Worm (Caenorhabditis elegans) whole organism, L2 larva: ENCODE results near the gene C52G5.3.
A peak's percentile ranks its signal among the peaks of the same experiment; 100 is the strongest.

Experiments
- C34F6.9 ChIP-seq: fragments of 150-350 bp; optimal IDR thresholded peaks from 2 replicates; lab custom pipeline; 2014; ENCODE audit warnings: missing biosample characterization, missing genetic modification characterization
- F13H6.1 ChIP-seq: sonication (generic microtip); optimal IDR thresholded peaks from 2 replicates; lab custom pipeline; 2016; ENCODE audit warnings: missing genetic modification characterization, missing compliant biosample characterization
- R02D3.7 ChIP-seq: fragments of 150-350 bp; optimal IDR thresholded peaks from 2 replicates; lab custom pipeline; 2014; ENCODE audit warnings: missing biosample characterization, missing genetic modification characterization
- ZK546.5 ChIP-seq: sonication (generic microtip); optimal IDR thresholded peaks from 2 replicates; lab custom pipeline; 2017; ENCODE audit warnings: missing biosample characterization, missing genetic modification characterization
- alr-1 ChIP-seq: fragments of 150-350 bp; optimal IDR thresholded peaks from 2 replicates; lab custom pipeline; 2014; ENCODE audit warnings: missing biosample characterization, missing genetic modification characterization
- ama-1 ChIP-seq: fragments of 150-350 bp; optimal IDR thresholded peaks from 2 replicates; lab custom pipeline; 2018; ENCODE audit warnings: inconsistent platforms
- blmp-1 ChIP-seq: sonication (generic microtip); optimal IDR thresholded peaks from 2 replicates; lab custom pipeline; 2017; ENCODE audit warnings: missing genetic modification characterization, mild to moderate bottlenecking, missing compliant biosample characterization, antibody characterized with exemption, moderate library complexity; ENCODE audit not compliant: insufficient read depth
- ceh-16 ChIP-seq: fragments of 150-350 bp; optimal IDR thresholded peaks from 2 replicates; lab custom pipeline; 2014; ENCODE audit warnings: missing biosample characterization, missing genetic modification characterization
- crh-2 ChIP-seq: sonication (generic microtip); optimal IDR thresholded peaks from 2 replicates; lab custom pipeline; 2017; ENCODE audit warnings: missing biosample characterization, missing genetic modification characterization
- dmd-4 ChIP-seq: sonication (generic microtip); optimal IDR thresholded peaks from 2 replicates; lab custom pipeline; 2017; ENCODE audit warnings: missing biosample characterization, missing genetic modification characterization
- egl-27 ChIP-seq: sonication (generic microtip); optimal IDR thresholded peaks from 3 replicates; lab custom pipeline; 2017; ENCODE audit warnings: missing biosample characterization, missing genetic modification reagents, missing genetic modification characterization
- elt-1 ChIP-seq: fragments of 150-350 bp; optimal IDR thresholded peaks from 2 replicates; lab custom pipeline; 2014; ENCODE audit warnings: missing biosample characterization, missing genetic modification characterization
- elt-3 ChIP-seq: sonication (generic microtip); optimal IDR thresholded peaks from 2 replicates; lab custom pipeline; 2017; ENCODE audit warnings: missing biosample characterization, missing genetic modification characterization
- fos-1 ChIP-seq: fragments of 150-350 bp; optimal IDR thresholded peaks from 2 replicates; lab custom pipeline; 2014; ENCODE audit warnings: missing biosample characterization, missing genetic modification characterization
- gmeb-1 ChIP-seq: fragments of 150-350 bp; optimal IDR thresholded peaks from 2 replicates; lab custom pipeline; 2014; ENCODE audit warnings: missing biosample characterization, missing genetic modification characterization
- lin-11 ChIP-seq: fragments of 150-350 bp; sonication (generic microtip); optimal IDR thresholded peaks from 2 replicates; lab custom pipeline; 2014; ENCODE audit warnings: missing biosample characterization, missing genetic modification characterization, inconsistent platforms, mixed read lengths
- lin-39 ChIP-seq: fragments of 150-350 bp; optimal IDR thresholded peaks from 2 replicates; lab custom pipeline; 2014; ENCODE audit warnings: missing biosample characterization, missing genetic modification reagents, missing genetic modification characterization
- lsy-2 ChIP-seq, 2 experiments: fragments of 150-350 bp in 1 of 2; sonication (generic microtip) in 1 of 2; optimal IDR thresholded peaks; 2 replicates each; lab custom pipeline; 2014 to 2017; ENCODE audit warnings: missing biosample characterization in 2 of 2, missing genetic modification characterization in 2 of 2
- mbf-1 ChIP-seq: sonication (generic microtip); optimal IDR thresholded peaks from 2 replicates; lab custom pipeline; 2017; ENCODE audit warnings: missing biosample characterization, missing genetic modification characterization
- mdl-1 ChIP-seq, 2 experiments: fragments of 150-350 bp in 1 of 2; sonication (generic microtip) in 1 of 2; optimal IDR thresholded peaks; 2 replicates each; lab custom pipeline; 2017; ENCODE audit warnings: missing biosample characterization in 2 of 2, missing genetic modification characterization in 2 of 2
- nhr-10 ChIP-seq: sonication (generic microtip); optimal IDR thresholded peaks from 2 replicates; lab custom pipeline; 2017; ENCODE audit warnings: missing biosample characterization, missing genetic modification characterization
- nhr-11 ChIP-seq: fragments of 150-350 bp; optimal IDR thresholded peaks from 2 replicates; lab custom pipeline; 2014; ENCODE audit warnings: missing biosample characterization, missing genetic modification characterization
- nhr-129 ChIP-seq: fragments of 150-350 bp; optimal IDR thresholded peaks from 2 replicates; lab custom pipeline; 2014; ENCODE audit warnings: missing biosample characterization, missing genetic modification characterization
- nhr-21 ChIP-seq: fragments of 150-350 bp; optimal IDR thresholded peaks from 2 replicates; lab custom pipeline; 2014; ENCODE audit warnings: missing biosample characterization, missing genetic modification characterization
- nhr-23 ChIP-seq: fragments of 150-350 bp; optimal IDR thresholded peaks from 2 replicates; lab custom pipeline; 2014; ENCODE audit warnings: missing biosample characterization, missing genetic modification reagents, missing genetic modification characterization
- nhr-237 ChIP-seq: fragments of 150-350 bp; optimal IDR thresholded peaks from 2 replicates; lab custom pipeline; 2014; ENCODE audit warnings: missing biosample characterization, missing genetic modification characterization
- nhr-25 ChIP-seq: fragments of 150-350 bp; sonication (generic microtip); optimal IDR thresholded peaks from 3 replicates; lab custom pipeline; 2014; ENCODE audit warnings: missing biosample characterization, missing genetic modification characterization
- nhr-6 ChIP-seq: fragments of 150-350 bp; optimal IDR thresholded peaks from 2 replicates; lab custom pipeline; 2014; ENCODE audit warnings: missing biosample characterization, missing genetic modification characterization
- nhr-77 ChIP-seq: fragments of 150-350 bp; optimal IDR thresholded peaks from 2 replicates; lab custom pipeline; 2014; ENCODE audit warnings: missing biosample characterization, missing genetic modification characterization
- peb-1 ChIP-seq: fragments of 150-350 bp; optimal IDR thresholded peaks from 2 replicates; lab custom pipeline; 2014; ENCODE audit warnings: missing biosample characterization, missing genetic modification characterization
- sem-4 ChIP-seq: fragments of 150-350 bp; optimal IDR thresholded peaks from 2 replicates; lab custom pipeline; 2014; ENCODE audit warnings: missing biosample characterization, missing genetic modification reagents, missing genetic modification characterization
- skn-1 ChIP-seq: sonication (generic microtip); optimal IDR thresholded peaks from 2 replicates; lab custom pipeline; 2017; ENCODE audit warnings: missing biosample characterization, missing genetic modification characterization
- sma-3 ChIP-seq: sonication (generic microtip); optimal IDR thresholded peaks from 2 replicates; lab custom pipeline; 2016; ENCODE audit warnings: missing genetic modification reagents, missing genetic modification characterization, missing compliant biosample characterization
- sma-9 ChIP-seq, 2 experiments: fragments of 150-350 bp in 1 of 2; sonication (generic microtip) in 1 of 2; optimal IDR thresholded peaks; 2 replicates each; lab custom pipeline; 2014 to 2016; ENCODE audit warnings: missing genetic modification characterization in 2 of 2, mild to moderate bottlenecking in 1 of 2, missing biosample characterization in 1 of 2, missing compliant biosample characterization in 1 of 2, missing genetic modification reagents in 1 of 2, moderate library complexity in 1 of 2
- unc-55 ChIP-seq: fragments of 150-350 bp; sonication (generic microtip); optimal IDR thresholded peaks from 3 replicates; lab custom pipeline; 2014; ENCODE audit warnings: missing biosample characterization, missing genetic modification reagents, missing genetic modification characterization
- unc-62 ChIP-seq: fragments of 150-350 bp; optimal IDR thresholded peaks from 2 replicates; lab custom pipeline; 2014; ENCODE audit warnings: missing biosample characterization, missing genetic modification reagents, missing genetic modification characterization
- zag-1 ChIP-seq: fragments of 150-350 bp; optimal IDR thresholded peaks from 2 replicates; lab custom pipeline; 2014; ENCODE audit warnings: missing biosample characterization, missing genetic modification characterization
- ztf-1 ChIP-seq: fragments of 200-800 bp; sonication (Bioruptor generic); conservative IDR thresholded peaks from 2 replicates; pipeline ENCODE4 v1.3.6; 2022; ENCODE audit warnings: missing genetic modification characterization, missing compliant biosample characterization
- ztf-11 ChIP-seq: sonication (generic microtip); optimal IDR thresholded peaks from 2 replicates; lab custom pipeline; 2017; ENCODE audit warnings: missing biosample characterization, missing genetic modification characterization
- ztf-4 ChIP-seq: fragments of 150-350 bp; optimal IDR thresholded peaks from 2 replicates; lab custom pipeline; 2014; ENCODE audit warnings: missing biosample characterization, missing genetic modification characterization

The C52G5.3 gene

ce11 chrX:12844170-12844569 is 1.8 kb downstream of the C52G5.3 start:
- no peak for TF ChIP-seq nhr-237 (tag; lab: Kevin White, UChicago)
- TF ChIP-seq blmp-1 (tag; lab: Kevin White, UChicago) = peak; percentile 89
- TF ChIP-seq mdl-1 (tag; optimal IDR thresholded peaks at IDR 0.05; lab: Kevin White, UChicago) = peak in 1 of 2 experiments; percentile 13
- no peak for TF ChIP-seq nhr-23 (tag; lab: Kevin White, UChicago)
- no peak for TF ChIP-seq unc-55 (GFP tag; lab: Kevin White, UChicago)
- TF ChIP-seq dmd-4 (tag; lab: Kevin White, UChicago) = no peak
- TF ChIP-seq sem-4 (tag; lab: Kevin White, UChicago) = peak; percentile 32
- no peak for TF ChIP-seq ceh-16 (tag; lab: Kevin White, UChicago)
- no peak for TF ChIP-seq unc-62 (GFP tag; lab: Kevin White, UChicago)
- TF ChIP-seq crh-2 (tag; lab: Kevin White, UChicago) = no peak
- no peak for TF ChIP-seq alr-1 (tag; lab: Kevin White, UChicago)
- TF ChIP-seq R02D3.7 = no peak
- TF ChIP-seq nhr-10 = no peak
- TF ChIP-seq nhr-25 (tag; lab: Kevin White, UChicago) = peak; percentile 85
- peak; percentile 34 for TF ChIP-seq egl-27 (tag; lab: Kevin White, UChicago)
- peak; percentile 48 for TF ChIP-seq sma-9 (GFP tag; optimal IDR thresholded peaks at IDR 0.05; lab: Kevin White, UChicago)
- no peak for TF ChIP-seq sma-9 (tag; optimal IDR thresholded peaks at IDR 0.05; lab: Kevin White, UChicago)
- TF ChIP-seq sma-3 = no peak

- peak; percentile 45 for TF ChIP-seq nhr-25 (tag; lab: Kevin White, UChicago)
- no peak for TF ChIP-seq ceh-16 (tag; lab: Kevin White, UChicago)
- no peak for TF ChIP-seq blmp-1 (tag; lab: Kevin White, UChicago)
- TF ChIP-seq sma-9 (GFP tag; optimal IDR thresholded peaks at IDR 0.05; lab: Kevin White, UChicago) = peak; percentile 51
- no peak for TF ChIP-seq sma-9 (tag; optimal IDR thresholded peaks at IDR 0.05; lab: Kevin White, UChicago)
- no peak for TF ChIP-seq zag-1 (tag; lab: Kevin White, UChicago)
- TF ChIP-seq ztf-4 (tag; lab: Kevin White, UChicago) = no peak
- no peak for TF ChIP-seq ZK546.5
- peak; percentile 45 for TF ChIP-seq sma-3
- no peak for TF ChIP-seq skn-1
- TF ChIP-seq elt-1 (tag; lab: Kevin White, UChicago) = no peak
- no peak for TF ChIP-seq nhr-23 (tag; lab: Kevin White, UChicago)
- no peak for TF ChIP-seq dmd-4 (tag; lab: Kevin White, UChicago)
- peak; percentile 49 for TF ChIP-seq F13H6.1
- TF ChIP-seq fos-1 (tag; lab: Kevin White, UChicago) = peak; percentile 3
- peak; percentile 22 for TF ChIP-seq C34F6.9 (tag; lab: Kevin White, UChicago)
- peak; percentile 20 for TF ChIP-seq crh-2 (tag; lab: Kevin White, UChicago)
- no peak for TF ChIP-seq lin-11
- peak; percentile 8 for TF ChIP-seq nhr-21
- TF ChIP-seq egl-27 (tag; lab: Kevin White, UChicago) = no peak
- no peak for TF ChIP-seq nhr-6 (tag; lab: Kevin White, UChicago)
- TF ChIP-seq mdl-1 (tag; optimal IDR thresholded peaks at IDR 0.05; lab: Kevin White, UChicago) = peak in 1 of 2 experiments; percentile 9
- TF ChIP-seq nhr-129 = peak; percentile 73
- peak; percentile 2 to 41 for TF ChIP-seq lsy-2 (tag; optimal IDR thresholded peaks at IDR 0.05; lab: Kevin White, UChicago)
- TF ChIP-seq elt-3 = no peak
- TF ChIP-seq lin-39 (tag; lab: Kevin White, UChicago) = no peak
- TF ChIP-seq unc-55 (GFP tag; lab: Kevin White, UChicago) = no peak
- no peak for TF ChIP-seq nhr-11
- no peak for TF ChIP-seq nhr-77 (tag; lab: Kevin White, UChicago)
- peak; percentile 48 for TF ChIP-seq gmeb-1 (tag; lab: Kevin White, UChicago)
- no peak for TF ChIP-seq ztf-1 (GFP tag; lab: Robert Waterston, UW)
These were observed 2.4 kb downstream of the C52G5.3 start for ce11 chrX:12843530-12843929.

ce11 chrX:12843011-12843410 is 2.9 kb downstream of the C52G5.3 start, which contains the start of gene C52G5.2:
TSS of gene C52G5.2 (plus strand) at chrX:12843311.
- TF ChIP-seq nhr-21 = no peak
- TF ChIP-seq unc-62 (GFP tag; lab: Kevin White, UChicago) = no peak
- TF ChIP-seq ztf-4 (tag; lab: Kevin White, UChicago) = no peak
- no peak for TF ChIP-seq R02D3.7
- no peak for TF ChIP-seq dmd-4 (tag; lab: Kevin White, UChicago)
- TF ChIP-seq lin-11 = no peak
- no peak for TF ChIP-seq lsy-2 (tag; optimal IDR thresholded peaks at IDR 0.05; lab: Kevin White, UChicago)
- TF ChIP-seq ztf-1 (GFP tag; lab: Robert Waterston, UW) = no peak
- TF ChIP-seq C34F6.9 (tag; lab: Kevin White, UChicago) = no peak
- no peak for TF ChIP-seq elt-3
- TF ChIP-seq mbf-1 (tag; lab: Kevin White, UChicago) = no peak
- TF ChIP-seq ama-1 = no peak
- TF ChIP-seq nhr-25 (tag; lab: Kevin White, UChicago) = no peak
- TF ChIP-seq ZK546.5 = no peak
- TF ChIP-seq nhr-77 (tag; lab: Kevin White, UChicago) = no peak
- no peak for TF ChIP-seq lin-39 (tag; lab: Kevin White, UChicago)
- no peak for TF ChIP-seq ztf-11 (tag; lab: Kevin White, UChicago)
- no peak for TF ChIP-seq peb-1 (tag; lab: Kevin White, UChicago)
